Worm (Caenorhabditis elegans) whole organism, L3 larva: ENCODE results near the gene srj-26.

Experiments
- fos-1 ChIP-seq: fragments of 150-350 bp; optimal IDR thresholded peaks from 2 replicates; lab custom pipeline; 2014; ENCODE audit warnings: missing biosample characterization, missing genetic modification characterization
- nhr-28 ChIP-seq: fragments of 150-350 bp; optimal IDR thresholded peaks from 2 replicates; lab custom pipeline; 2014; ENCODE audit warnings: missing biosample characterization, missing genetic modification characterization
- unc-62 ChIP-seq: fragments of 150-350 bp; sonication (generic microtip); optimal IDR thresholded peaks from 4 replicates; lab custom pipeline; 2014; ENCODE audit warnings: missing biosample characterization, missing genetic modification reagents, missing genetic modification characterization

DNA sequence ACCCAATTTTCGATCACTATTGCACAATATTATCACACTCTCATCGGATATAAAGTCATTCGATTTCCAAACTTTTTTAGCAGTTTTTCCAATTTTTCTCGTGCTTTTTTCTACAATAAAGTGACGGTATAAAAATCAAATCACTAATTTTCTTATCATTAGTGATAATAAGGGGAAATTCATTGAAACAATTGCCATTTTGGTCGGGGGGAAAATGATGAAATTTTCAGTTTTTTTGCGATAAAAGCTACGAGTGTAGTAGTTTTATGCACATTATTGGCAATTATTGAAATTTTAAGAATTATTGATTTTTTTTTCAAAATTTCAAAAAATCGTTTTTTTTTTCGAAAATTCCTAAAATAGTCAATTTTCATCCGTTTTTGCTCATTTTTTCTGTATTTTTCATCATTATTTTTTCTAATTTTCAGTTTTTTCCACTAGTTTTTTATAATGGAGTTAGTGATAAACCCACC lies 41.5 kb downstream of the srj-26 start, which contains the start of gene ZK228.4:
- TF ChIP-seq unc-62 (no peak), nhr-28 (no peak), fos-1 (tag; lab: Kevin White, UChicago) (no peak)
